Fruit fly (Drosophila melanogaster) whole organism, embryonic: ENCODE results near the gene mad2.

Source experiments
- Antp ChIP-seq: fragments of 200-800 bp; sonication (Bioruptor generic); optimal IDR thresholded peaks from 3 replicates; lab custom pipeline; 2016; ENCODE audit warnings: missing biosample characterization, missing genetic modification characterization
- Blimp-1 ChIP-seq: fragments of 200-800 bp; sonication (Bioruptor generic); optimal IDR thresholded peaks from 3 replicates; lab custom pipeline; 2018; ENCODE audit warnings: missing biosample characterization, missing genetic modification characterization, mild to moderate bottlenecking, moderate library complexity, missing genetic modification reagents
- CG10147 ChIP-seq: fragments of 200-800 bp; sonication (Bioruptor generic); optimal IDR thresholded peaks from 2 replicates; lab custom pipeline; 2019; ENCODE audit warnings: missing biosample characterization, mild to moderate bottlenecking, missing genetic modification characterization, moderate library complexity
- CG11398 ChIP-seq: fragments of 200-800 bp; sonication (Bioruptor generic); optimal IDR thresholded peaks from 2 replicates; lab custom pipeline; 2016; ENCODE audit warnings: missing biosample characterization, missing genetic modification characterization
- CG12299 ChIP-seq: fragments of 200-800 bp; sonication (Bioruptor generic); optimal IDR thresholded peaks from 2 replicates; lab custom pipeline; 2018; ENCODE audit warnings: missing biosample characterization, mild to moderate bottlenecking, missing genetic modification characterization
- CG13296 ChIP-seq: fragments of 200-800 bp; sonication (Bioruptor generic); optimal IDR thresholded peaks from 3 replicates; lab custom pipeline; 2018; ENCODE audit warnings: missing biosample characterization, mild to moderate bottlenecking, missing genetic modification characterization
- CG14014 ChIP-seq: fragments of 200-800 bp; sonication (Bioruptor generic); IDR thresholded peaks from 2 replicates; pipeline ENCODE4 v1.3.6; 2022; ENCODE audit warnings: missing biosample characterization, missing genetic modification characterization
- CG17328 ChIP-seq: fragments of 200-800 bp; sonication (Bioruptor generic); IDR thresholded peaks from 2 replicates; pipeline ENCODE4 v1.3.6; 2022; ENCODE audit warnings: missing biosample characterization, missing genetic modification characterization
- CG18599 ChIP-seq: fragments of 200-800 bp; sonication (Bioruptor generic); optimal IDR thresholded peaks from 3 replicates; lab custom pipeline; 2017; ENCODE audit warnings: missing biosample characterization, missing genetic modification characterization, mild to moderate bottlenecking, moderate library complexity, missing genetic modification reagents
- CG2129 ChIP-seq: fragments of 200-800 bp; sonication (Bioruptor generic); IDR thresholded peaks from 2 replicates; pipeline ENCODE4 v1.3.6; 2022; ENCODE audit warnings: missing biosample characterization, missing genetic modification characterization; ENCODE audit not compliant: partially characterized antibody
- CG2199 ChIP-seq: fragments of 200-800 bp; sonication (Bioruptor generic); IDR thresholded peaks from 3 replicates; pipeline ENCODE4 v1.3.6; 2022; ENCODE audit warnings: missing biosample characterization, missing genetic modification characterization
- CG2712 ChIP-seq: fragments of 200-800 bp; optimal IDR thresholded peaks from 3 replicates; lab custom pipeline; 2019; ENCODE audit warnings: missing biosample characterization, mild to moderate bottlenecking, missing genetic modification characterization, moderate library complexity
- CG30403 ChIP-seq: fragments of 200-800 bp; sonication (Bioruptor generic); optimal IDR thresholded peaks from 3 replicates; lab custom pipeline; 2016; ENCODE audit warnings: missing biosample characterization, missing genetic modification characterization
- CG31441 ChIP-seq: fragments of 200-800 bp; sonication (Bioruptor generic); IDR thresholded peaks from 2 replicates; pipeline ENCODE4 v1.3.6; 2022; ENCODE audit warnings: missing biosample characterization, missing genetic modification characterization
- CG32532 ChIP-seq: fragments of 200-800 bp; sonication (Bioruptor generic); IDR thresholded peaks from 2 replicates; pipeline ENCODE4 v1.3.6; 2022; ENCODE audit warnings: missing biosample characterization, missing genetic modification characterization
- CG32767 ChIP-seq: fragments of 200-800 bp; sonication (Bioruptor generic); IDR thresholded peaks from 2 replicates; pipeline ENCODE4 v1.3.6; 2022; ENCODE audit warnings: missing biosample characterization, missing genetic modification characterization
- CG4820 ChIP-seq: fragments of 200-800 bp; sonication (Bioruptor generic); optimal IDR thresholded peaks from 3 replicates; lab custom pipeline; 2016; ENCODE audit warnings: missing biosample characterization, missing genetic modification characterization
- CG6272 ChIP-seq: fragments of 200-800 bp; sonication (Bioruptor generic); IDR thresholded peaks from 2 replicates; pipeline ENCODE4 v1.3.6; 2022; ENCODE audit warnings: missing biosample characterization, missing genetic modification characterization
- CG6765 ChIP-seq: fragments of 200-800 bp; sonication (Bioruptor generic); optimal IDR thresholded peaks from 3 replicates; lab custom pipeline; 2017; ENCODE audit warnings: missing biosample characterization, mild to moderate bottlenecking, missing genetic modification characterization
- CG8281 ChIP-seq: fragments of 200-800 bp; sonication (Bioruptor generic); optimal IDR thresholded peaks from 2 replicates; lab custom pipeline; 2018; ENCODE audit warnings: missing biosample characterization, mild to moderate bottlenecking, missing genetic modification characterization, moderate library complexity
- CG9609 ChIP-seq: fragments of 200-800 bp; sonication (Bioruptor generic); optimal IDR thresholded peaks from 3 replicates; lab custom pipeline; 2016; ENCODE audit warnings: missing biosample characterization, missing genetic modification characterization
- Elba2 ChIP-seq: fragments of 200-800 bp; sonication (Bioruptor generic); optimal IDR thresholded peaks from 3 replicates; lab custom pipeline; 2016; ENCODE audit warnings: missing biosample characterization, missing genetic modification characterization
- Ets97D ChIP-seq: fragments of 200-800 bp; sonication (Bioruptor generic); optimal IDR thresholded peaks from 3 replicates; lab custom pipeline; 2016; ENCODE audit warnings: missing biosample characterization, missing genetic modification characterization
- Gug ChIP-seq: fragments of 200-800 bp; sonication (Bioruptor generic); IDR thresholded peaks from 4 replicates; pipeline ENCODE4 v1.3.6; 2022; ENCODE audit warnings: missing biosample characterization, missing genetic modification characterization
- Hr78 ChIP-seq, 2 experiments: fragments of 200-800 bp in 1 of 2; fragments of >200 bp in 1 of 2; sonication (Bioruptor generic) in 1 of 2; optimal IDR thresholded peaks; 2 replicates each; lab custom pipeline; 2017 to 2019; ENCODE audit warnings: missing biosample characterization in 2 of 2, missing genetic modification characterization in 2 of 2, mild to moderate bottlenecking in 1 of 2, moderate library complexity in 1 of 2
- MTF-1 ChIP-seq: fragments of 200-800 bp; sonication (Bioruptor generic); optimal IDR thresholded peaks from 2 replicates; lab custom pipeline; 2018; ENCODE audit warnings: missing biosample characterization, mild to moderate bottlenecking, missing genetic modification characterization, borderline replicate concordance
- Oaz ChIP-seq: fragments of 200-800 bp; sonication (Bioruptor generic); IDR thresholded peaks from 2 replicates; pipeline ENCODE4 v1.3.6; 2022; ENCODE audit warnings: missing biosample characterization, missing genetic modification characterization
- bcd ChIP-seq: fragments of 200-800 bp; sonication (Bioruptor generic); optimal IDR thresholded peaks from 2 replicates; lab custom pipeline; 2017; ENCODE audit warnings: missing biosample characterization, mild to moderate bottlenecking, missing genetic modification characterization
- ci ChIP-seq: fragments of 200-800 bp; sonication (Bioruptor generic); IDR thresholded peaks from 3 replicates; pipeline ENCODE4 v1.3.6; 2022; ENCODE audit warnings: missing biosample characterization, missing genetic modification characterization
- corto ChIP-seq: fragments of 200-800 bp; sonication (Bioruptor generic); optimal IDR thresholded peaks from 2 replicates; lab custom pipeline; 2016; ENCODE audit warnings: missing biosample characterization, mild to moderate bottlenecking, missing genetic modification characterization, moderate library complexity
- dmrt11E ChIP-seq: fragments of 200-800 bp; sonication (Bioruptor generic); optimal IDR thresholded peaks from 3 replicates; lab custom pipeline; 2018; ENCODE audit warnings: missing biosample characterization, mild to moderate bottlenecking, missing genetic modification characterization, moderate library complexity
- dysf ChIP-seq: fragments of 200-800 bp; sonication (Bioruptor generic); IDR thresholded peaks from 3 replicates; pipeline ENCODE4 v1.3.6; 2022; ENCODE audit warnings: missing biosample characterization, missing genetic modification characterization
- exex ChIP-seq: fragments of 200-800 bp; sonication (Bioruptor generic); optimal IDR thresholded peaks from 4 replicates; lab custom pipeline; 2018; ENCODE audit warnings: missing biosample characterization, mild to moderate bottlenecking, missing genetic modification characterization, moderate library complexity
- fd96Cb ChIP-seq: fragments of 200-800 bp; sonication (Bioruptor generic); optimal IDR thresholded peaks from 2 replicates; lab custom pipeline; 2018; ENCODE audit warnings: missing biosample characterization, mild to moderate bottlenecking, missing genetic modification characterization, moderate library complexity
- fru ChIP-seq: fragments of >200 bp; optimal IDR thresholded peaks from 2 replicates; lab custom pipeline; 2017
- gce ChIP-seq: fragments of 200-800 bp; sonication (Bioruptor generic); IDR thresholded peaks from 3 replicates; pipeline ENCODE4 v1.3.6; 2022; ENCODE audit warnings: missing biosample characterization, missing genetic modification characterization
- grn ChIP-seq: fragments of 200-800 bp; sonication (Bioruptor generic); optimal IDR thresholded peaks from 3 replicates; lab custom pipeline; 2017; ENCODE audit warnings: missing biosample characterization, missing genetic modification characterization
- jing ChIP-seq: fragments of 200-800 bp; sonication (Bioruptor generic); optimal IDR thresholded peaks from 2 replicates; lab custom pipeline; 2018; ENCODE audit warnings: missing biosample characterization, mild to moderate bottlenecking, missing genetic modification characterization
- maf-S ChIP-seq: fragments of 200-800 bp; sonication (Bioruptor generic); optimal IDR thresholded peaks from 2 replicates; lab custom pipeline; 2016; ENCODE audit warnings: missing biosample characterization, missing genetic modification characterization
- nmo ChIP-seq: fragments of 200-800 bp; sonication (Bioruptor generic); optimal IDR thresholded peaks from 2 replicates; lab custom pipeline; 2018; ENCODE audit warnings: missing biosample characterization, mild to moderate bottlenecking, missing genetic modification characterization, moderate library complexity
- pb ChIP-seq: fragments of 200-800 bp; sonication (Bioruptor generic); optimal IDR thresholded peaks from 3 replicates; lab custom pipeline; 2016; ENCODE audit warnings: missing biosample characterization, missing genetic modification characterization
- pfk ChIP-seq: fragments of 200-800 bp; sonication (Bioruptor generic); optimal IDR thresholded peaks from 2 replicates; lab custom pipeline; 2018; ENCODE audit warnings: missing biosample characterization, mild to moderate bottlenecking, missing genetic modification characterization, moderate library complexity
- phol ChIP-seq: fragments of 200-800 bp; sonication (Bioruptor generic); optimal IDR thresholded peaks from 3 replicates; lab custom pipeline; 2018; ENCODE audit warnings: missing biosample characterization, mild to moderate bottlenecking, missing genetic modification characterization, moderate library complexity
- psq ChIP-seq: fragments of 200-800 bp; sonication (Bioruptor generic); optimal IDR thresholded peaks from 2 replicates; lab custom pipeline; 2017; ENCODE audit warnings: missing biosample characterization, missing genetic modification characterization
- pum ChIP-seq: fragments of 200-800 bp; sonication (Bioruptor generic); optimal IDR thresholded peaks from 2 replicates; lab custom pipeline; 2016; ENCODE audit warnings: missing biosample characterization, missing genetic modification characterization
- repo ChIP-seq: fragments of 200-800 bp; sonication (Bioruptor generic); optimal IDR thresholded peaks from 2 replicates; lab custom pipeline; 2016; ENCODE audit warnings: missing biosample characterization, missing genetic modification characterization
- seq ChIP-seq: fragments of 200-800 bp; sonication (Bioruptor generic); IDR thresholded peaks from 2 replicates; pipeline ENCODE4 v1.3.6; 2022; ENCODE audit warnings: missing biosample characterization, missing genetic modification characterization
- slou ChIP-seq: fragments of 200-800 bp; sonication (Bioruptor generic); optimal IDR thresholded peaks from 3 replicates; lab custom pipeline; 2016; ENCODE audit warnings: missing biosample characterization, missing genetic modification characterization
- so ChIP-seq: fragments of 200-800 bp; sonication (Bioruptor generic); IDR thresholded peaks from 3 replicates; pipeline ENCODE4 v1.3.6; 2022; ENCODE audit warnings: missing biosample characterization, missing genetic modification characterization
- unpg ChIP-seq: fragments of 200-800 bp; sonication (Bioruptor generic); optimal IDR thresholded peaks from 3 replicates; lab custom pipeline; 2018; ENCODE audit warnings: missing biosample characterization, mild to moderate bottlenecking, missing genetic modification characterization, moderate library complexity
- wdn ChIP-seq: fragments of 200-800 bp; sonication (Bioruptor generic); IDR thresholded peaks from 2 replicates; pipeline ENCODE4 v1.3.6; 2022; ENCODE audit warnings: missing biosample characterization, missing genetic modification characterization
- wek ChIP-seq: fragments of 200-800 bp; sonication (Bioruptor generic); optimal IDR thresholded peaks from 3 replicates; lab custom pipeline; 2018; ENCODE audit warnings: missing biosample characterization, mild to moderate bottlenecking, missing genetic modification characterization, moderate library complexity

The mad2 gene

dm6 chr3L:5819310-5819709 lies 6.4 kb upstream of the mad2 start (continued):
- TF ChIP-seq exex (tag; lab: Kevin White, UChicago) (no peak), seq (0 out of 2 replicates have a peak, but pooled peaks have one; percentile 41), CG2199 (GFP tag; lab: Robert Waterston, UW) (no peak), slou (GFP tag; lab: Kevin White, UChicago) (no peak), CG32767 (GFP tag; lab: Robert Waterston, UW) (no peak), CG4820 (no peak), Oaz (GFP tag; lab: Robert Waterston, UW) (no peak), Hr78 (GFP tag; optimal IDR thresholded peaks at IDR 0.05; lab: Kevin White, UChicago) (no peak), wdn (no peak), pfk (no peak), Elba2 (GFP tag; lab: Kevin White, UChicago) (no peak), Gug (GFP tag; lab: Robert Waterston, UW) (peak; percentile 31; the same call in 1 of the 4 replicates), so (no peak), maf-S (no peak), wek (GFP tag; lab: Kevin White, UChicago) (no peak), CG13296 (GFP tag; lab: Kevin White, UChicago) (no peak), CG12299 (tag; lab: Kevin White, UChicago) (no peak), CG17328 (peak; percentile 54), psq (GFP tag; lab: Kevin White, UChicago) (no peak), CG9609 (GFP tag; lab: Kevin White, UChicago) (no peak), CG30403 (GFP tag; lab: Kevin White, UChicago) (peak; percentile 40), CG8281 (tag; lab: Kevin White, UChicago) (no peak), CG2712 (tag; lab: Kevin White, UChicago) (peak; percentile 29), CG11398 (GFP tag; lab: Kevin White, UChicago) (no peak), fru (lab: Kevin White, UChicago) (no peak), corto (GFP tag; lab: Kevin White, UChicago) (no peak), MTF-1 (GFP tag; lab: Kevin White, UChicago) (no peak), jing (GFP tag; lab: Kevin White, UChicago) (no peak), pum (GFP tag; lab: Kevin White, UChicago) (peak; percentile 36), dmrt11E (tag; lab: Kevin White, UChicago) (peak; percentile 10), CG2129 (GFP tag; lab: Robert Waterston, UW) (no peak), repo (GFP tag; lab: Kevin White, UChicago) (no peak), unpg (GFP tag; lab: Kevin White, UChicago) (peak; percentile 44), Ets97D (GFP tag; lab: Kevin White, UChicago) (no peak), bcd (GFP tag; lab: Kevin White, UChicago) (peak; percentile 45), CG31441 (peak; percentile 48; the same call in 1 of the 2 replicates), CG14014 (GFP tag; lab: Robert Waterston, UW) (peak; percentile 36; the same call in 1 of the 2 replicates), Antp (peak; percentile 30), CG32532 (GFP tag; lab: Robert Waterston, UW) (peak; percentile 62; the same call in 1 of the 2 replicates), Blimp-1 (GFP tag; lab: Kevin White, UChicago) (peak; percentile 14), CG6765 (no peak), ci (GFP tag; lab: Robert Waterston, UW) (no peak), gce (no peak), nmo (GFP tag; lab: Kevin White, UChicago) (peak; percentile 47), CG10147 (GFP tag; lab: Kevin White, UChicago) (no peak), pb (GFP tag; lab: Kevin White, UChicago) (no peak), fd96Cb (tag; lab: Kevin White, UChicago) (peak; percentile 2), dysf (GFP tag; lab: Robert Waterston, UW) (peak; percentile 65; the same call in 2 of the 3 replicates), CG18599 (GFP tag; lab: Kevin White, UChicago) (no peak), CG6272 (no peak), phol (tag; lab: Kevin White, UChicago) (peak; percentile 23), grn (GFP tag; lab: Kevin White, UChicago) (no peak)
